Worm (Caenorhabditis elegans) whole organism, L4 larva: ENCODE data around the gene T21B4.3.

Experiments used
- D1046.2 ChIP-seq: fragments of 200-800 bp; sonication (Bioruptor generic); IDR thresholded peaks from 2 replicates; pipeline ENCODE4 v1.3.6; 2022; ENCODE audit warnings: missing genetic modification characterization, missing compliant biosample characterization
- F10B5.3 ChIP-seq: sonication (generic microtip); optimal IDR thresholded peaks from 2 replicates; lab custom pipeline; 2016; ENCODE audit warnings: mild to moderate bottlenecking, missing genetic modification characterization, missing compliant biosample characterization
- F49E8.2 ChIP-seq: sonication (generic microtip); optimal IDR thresholded peaks from 2 replicates; lab custom pipeline; 2016; ENCODE audit warnings: missing compliant biosample characterization, mild to moderate bottlenecking, missing genetic modification characterization, borderline replicate concordance
- T26A8.4 ChIP-seq: fragments of 200-800 bp; sonication (Bioruptor generic); IDR thresholded peaks from 2 replicates; pipeline ENCODE4 v1.3.6; 2022; ENCODE audit warnings: missing genetic modification characterization, missing compliant biosample characterization
- Y75B8A.6 ChIP-seq: fragments of 200-800 bp; sonication (Bioruptor generic); IDR thresholded peaks from 2 replicates; pipeline ENCODE4 v1.3.6; 2022; ENCODE audit warnings: missing genetic modification reagents, missing genetic modification characterization, missing compliant biosample characterization
- ZK337.2 ChIP-seq: fragments of 200-800 bp; sonication (Bioruptor generic); IDR thresholded peaks from 2 replicates; pipeline ENCODE4 v1.3.6; 2022; ENCODE audit warnings: missing genetic modification reagents, missing genetic modification characterization, missing compliant biosample characterization
- ZK546.5 ChIP-seq, 2 experiments: sonication (generic microtip); optimal IDR thresholded peaks; 2 replicates each; lab custom pipeline; 2017; ENCODE audit warnings: missing biosample characterization in 2 of 2, missing genetic modification characterization in 2 of 2
- ceh-20 ChIP-seq: fragments of 200-800 bp; sonication (Bioruptor generic); IDR thresholded peaks from 2 replicates; pipeline ENCODE4 v1.3.6; 2022; ENCODE audit warnings: missing genetic modification reagents, missing genetic modification characterization, missing compliant biosample characterization
- ceh-28 ChIP-seq: fragments of 150-350 bp; optimal IDR thresholded peaks from 2 replicates; lab custom pipeline; 2014; ENCODE audit warnings: missing biosample characterization, missing genetic modification reagents, missing genetic modification characterization
- ceh-82 ChIP-seq: sonication (generic microtip); optimal IDR thresholded peaks from 2 replicates; lab custom pipeline; 2017; ENCODE audit warnings: missing biosample characterization, missing genetic modification characterization
- ctbp-1 ChIP-seq: fragments of 200-800 bp; sonication (Bioruptor generic); IDR thresholded peaks from 2 replicates; pipeline ENCODE4 v1.3.6; 2022; ENCODE audit warnings: missing genetic modification reagents, missing genetic modification characterization, missing compliant biosample characterization
- daf-12 ChIP-seq: fragments of 150-350 bp; optimal IDR thresholded peaks from 2 replicates; lab custom pipeline; 2014; ENCODE audit warnings: missing biosample characterization, missing genetic modification reagents, missing genetic modification characterization
- daf-8 ChIP-seq: fragments of 200-800 bp; sonication (Bioruptor generic); IDR thresholded peaks from 2 replicates; pipeline ENCODE4 v1.3.6; 2022; ENCODE audit warnings: missing genetic modification characterization, missing compliant biosample characterization
- dmd-6 ChIP-seq: fragments of 200-800 bp; sonication (Bioruptor generic); IDR thresholded peaks from 2 replicates; pipeline ENCODE4 v1.3.6; 2022; ENCODE audit warnings: missing genetic modification reagents, missing genetic modification characterization, missing compliant biosample characterization
- dmd-8 ChIP-seq: fragments of 200-800 bp; sonication (Bioruptor generic); IDR thresholded peaks from 2 replicates; pipeline ENCODE4 v1.3.6; 2022; ENCODE audit warnings: missing genetic modification characterization, missing compliant biosample characterization
- duxl-1 ChIP-seq: sonication (generic microtip); optimal IDR thresholded peaks from 2 replicates; lab custom pipeline; 2016; ENCODE audit warnings: mild to moderate bottlenecking, missing genetic modification characterization, moderate library complexity, missing compliant biosample characterization; ENCODE audit not compliant: poor library complexity
- dve-1 ChIP-seq: sonication (generic microtip); optimal IDR thresholded peaks from 2 replicates; lab custom pipeline; 2017; ENCODE audit warnings: antibody characterized with exemption, mild to moderate bottlenecking, missing genetic modification characterization, missing compliant biosample characterization; ENCODE audit not compliant: insufficient read depth
- egl-43 ChIP-seq: fragments of 200-800 bp; sonication (Bioruptor generic); IDR thresholded peaks from 2 replicates; pipeline ENCODE4 v1.3.6; 2022; ENCODE audit warnings: missing genetic modification reagents, missing genetic modification characterization, missing compliant biosample characterization
- hlh-30 ChIP-seq: sonication (generic microtip); optimal IDR thresholded peaks from 2 replicates; lab custom pipeline; 2017; ENCODE audit warnings: antibody characterized with exemption, mild to moderate bottlenecking, missing genetic modification characterization, missing compliant biosample characterization; ENCODE audit not compliant: insufficient read depth
- hmg-1.1 ChIP-seq: fragments of 200-800 bp; sonication (Bioruptor generic); IDR thresholded peaks from 2 replicates; pipeline ENCODE4 v1.3.6; 2022; ENCODE audit warnings: missing genetic modification reagents, missing genetic modification characterization, missing compliant biosample characterization
- jun-1 ChIP-seq: fragments of 150-350 bp; optimal IDR thresholded peaks from 2 replicates; lab custom pipeline; 2014; ENCODE audit warnings: missing biosample characterization, missing genetic modification reagents, missing genetic modification characterization
- lin-13 ChIP-seq: fragments of 150-350 bp; optimal IDR thresholded peaks from 2 replicates; lab custom pipeline; 2014; ENCODE audit warnings: missing biosample characterization, missing genetic modification reagents, missing genetic modification characterization
- lin-39 ChIP-seq: fragments of 150-350 bp; optimal IDR thresholded peaks from 2 replicates; lab custom pipeline; 2014; ENCODE audit warnings: missing biosample characterization, missing genetic modification reagents, missing genetic modification characterization
- lsy-2 ChIP-seq, 2 experiments: fragments of 150-350 bp in 1 of 2; sonication (generic microtip) in 1 of 2; optimal IDR thresholded peaks; 2 replicates each; lab custom pipeline; 2014 to 2017; ENCODE audit warnings: missing biosample characterization in 2 of 2, missing genetic modification characterization in 2 of 2
- mdl-1 ChIP-seq, 2 experiments: fragments of 150-350 bp in 1 of 2; sonication (generic microtip) in 1 of 2; optimal IDR thresholded peaks; 2 replicates each; lab custom pipeline; 2014 to 2017; ENCODE audit warnings: missing biosample characterization in 2 of 2, missing genetic modification characterization in 2 of 2
- mep-1 ChIP-seq: fragments of 150-350 bp; sonication (generic microtip); optimal IDR thresholded peaks from 3 replicates; lab custom pipeline; 2014; ENCODE audit warnings: missing biosample characterization, missing genetic modification characterization
- mxl-2 ChIP-seq: fragments of 200-800 bp; sonication (Bioruptor generic); conservative IDR thresholded peaks from 2 replicates; pipeline ENCODE4 v1.3.6; 2022; ENCODE audit warnings: missing genetic modification reagents, missing genetic modification characterization, missing compliant biosample characterization
- nhr-237 ChIP-seq: sonication (generic microtip); optimal IDR thresholded peaks from 2 replicates; lab custom pipeline; 2017; ENCODE audit warnings: missing biosample characterization, missing genetic modification characterization
- nhr-41 ChIP-seq: fragments of 200-800 bp; sonication (Bioruptor generic); IDR thresholded peaks from 2 replicates; pipeline ENCODE4 v1.3.6; 2022; ENCODE audit warnings: missing genetic modification reagents, missing genetic modification characterization, missing compliant biosample characterization
- nhr-42 ChIP-seq: fragments of 200-800 bp; sonication (Bioruptor generic); IDR thresholded peaks from 2 replicates; pipeline ENCODE4 v1.3.6; 2022; ENCODE audit warnings: missing genetic modification characterization, missing compliant biosample characterization
- pha-4 ChIP-seq, 2 experiments: fragments of 150-350 bp in 1 of 2; fragments of 200-800 bp in 1 of 2; sonication (Bioruptor generic) in 1 of 2; IDR thresholded peaks in 1 of 2; optimal IDR thresholded peaks in 1 of 2; 2 replicates each; pipeline versions ENCODE4 v1.3.6 to Lab custom; 2014 to 2022; ENCODE audit warnings: missing genetic modification characterization in 2 of 2, missing genetic modification reagents in 2 of 2, missing biosample characterization in 1 of 2, missing compliant biosample characterization in 1 of 2
- set-16 ChIP-seq: fragments of 200-800 bp; sonication (Bioruptor generic); IDR thresholded peaks from 2 replicates; pipeline ENCODE4 v1.3.6; 2022; ENCODE audit warnings: missing genetic modification reagents, missing genetic modification characterization, missing compliant biosample characterization
- snpc-4 ChIP-seq: fragments of 150-350 bp; optimal IDR thresholded peaks from 2 replicates; lab custom pipeline; 2014; ENCODE audit warnings: missing biosample characterization, missing genetic modification characterization
- spr-1 ChIP-seq: sonication (generic microtip); optimal IDR thresholded peaks from 2 replicates; lab custom pipeline; 2016; ENCODE audit warnings: mild to moderate bottlenecking, missing genetic modification characterization, missing compliant biosample characterization
- tag-97 ChIP-seq: fragments of 200-800 bp; sonication (Bioruptor generic); IDR thresholded peaks from 2 replicates; pipeline ENCODE4 v1.3.6; 2022; ENCODE audit warnings: missing genetic modification characterization, missing compliant biosample characterization
- tra-1 ChIP-seq: fragments of 200-800 bp; sonication (Bioruptor generic); IDR thresholded peaks from 2 replicates; pipeline ENCODE4 v1.3.6; 2022; ENCODE audit warnings: missing genetic modification reagents, missing genetic modification characterization, missing compliant biosample characterization
- vab-7 ChIP-seq: fragments of 200-800 bp; sonication (Bioruptor generic); IDR thresholded peaks from 2 replicates; pipeline ENCODE4 v1.3.6; 2022; ENCODE audit warnings: missing genetic modification reagents, missing genetic modification characterization, missing compliant biosample characterization
- zag-1 ChIP-seq: fragments of 150-350 bp; optimal IDR thresholded peaks from 2 replicates; lab custom pipeline; 2014; ENCODE audit warnings: missing biosample characterization, missing genetic modification characterization
- zip-11 ChIP-seq: fragments of 200-800 bp; sonication (Bioruptor generic); IDR thresholded peaks from 2 replicates; pipeline ENCODE4 v1.3.6; 2022; ENCODE audit warnings: missing genetic modification characterization, missing compliant biosample characterization
- zip-2 ChIP-seq: fragments of 150-350 bp; optimal IDR thresholded peaks from 2 replicates; lab custom pipeline; 2014; ENCODE audit warnings: missing biosample characterization, missing genetic modification characterization
- ztf-7 ChIP-seq: fragments of 150-350 bp; optimal IDR thresholded peaks from 2 replicates; lab custom pipeline; 2014; ENCODE audit warnings: missing biosample characterization, missing genetic modification characterization

T21B4.3 gene

ce11 chrII:12496981-12497380 is at the start of gene T21B4.3:
TSS of gene T21B4.3 (minus strand) at chrII:12497081.
- TF ChIP-seq ceh-20 (GFP tag; lab: Robert Waterston, UW) (no peak), dmd-6 (no peak), lin-13 (GFP tag; lab: Kevin White, UChicago) (no peak), daf-8 (GFP tag; lab: Robert Waterston, UW) (no peak), mdl-1 (tag; optimal IDR thresholded peaks at IDR 0.05; lab: Kevin White, UChicago) (no peak), Y75B8A.6 (GFP tag; lab: Robert Waterston, UW) (no peak), set-16 (GFP tag; lab: Robert Waterston, UW) (no peak), zag-1 (tag; lab: Kevin White, UChicago) (no peak), hmg-1.1 (GFP tag; lab: Robert Waterston, UW) (no peak), zip-2 (no peak), egl-43 (GFP tag; lab: Robert Waterston, UW) (no peak), ctbp-1 (no peak), ZK337.2 (GFP tag; lab: Robert Waterston, UW) (no peak), nhr-42 (no peak), dve-1 (tag; lab: Kevin White, UChicago) (no peak)

DNA sequence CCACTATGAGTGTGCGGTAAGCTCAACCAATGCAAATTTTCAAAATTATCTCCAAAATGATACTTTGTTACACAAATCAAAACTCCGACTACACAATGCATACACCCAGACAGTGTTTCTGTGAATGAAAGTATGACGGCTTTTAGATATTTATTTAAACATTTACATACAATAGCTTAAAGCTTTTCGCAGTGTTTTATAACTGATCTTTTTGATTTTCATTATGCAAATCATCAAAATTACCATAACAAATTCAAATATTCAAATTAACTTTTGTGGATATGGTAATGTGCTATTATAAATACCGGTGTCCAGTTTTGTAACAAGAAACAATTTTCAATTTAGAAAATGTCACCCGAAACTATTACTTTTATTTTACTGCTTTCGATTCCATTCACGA is 49.5 kb upstream of the T21B4.3 start, which contains the start of the genes F49C5.5 and F49C5.10:
F49C5.5 (minus strand) TSS at position 101 of the 400 bp plus-strand sequence.
F49C5.10 (plus strand) TSS at position 344 of the 400 bp plus-strand sequence.
- TF ChIP-seq pha-4 (GFP tag; IDR thresholded peaks at IDR 0.05; lab: Robert Waterston, UW) = no peak
- TF ChIP-seq pha-4 (tag; optimal IDR thresholded peaks at IDR 0.05; lab: Kevin White, UChicago) = no peak
- no peak for TF ChIP-seq zip-11
- TF ChIP-seq mdl-1 (tag; optimal IDR thresholded peaks at IDR 0.05; lab: Kevin White, UChicago) = no peak
- TF ChIP-seq mxl-2 (GFP tag; lab: Robert Waterston, UW) = no peak
- no peak for TF ChIP-seq lin-39 (tag; lab: Kevin White, UChicago)
- TF ChIP-seq spr-1 = no peak
- TF ChIP-seq ceh-82 (tag; lab: Kevin White, UChicago) = no peak
- TF ChIP-seq zag-1 (tag; lab: Kevin White, UChicago) = no peak
- TF ChIP-seq D1046.2 (GFP tag; lab: Robert Waterston, UW) = no peak
- TF ChIP-seq nhr-41 = no peak
- TF ChIP-seq ceh-28 (tag; lab: Kevin White, UChicago) = no peak
- TF ChIP-seq Y75B8A.6 (GFP tag; lab: Robert Waterston, UW) = no peak
- TF ChIP-seq vab-7 (GFP tag; lab: Robert Waterston, UW) = no peak
- no peak for TF ChIP-seq jun-1 (tag; lab: Kevin White, UChicago)
- TF ChIP-seq F49E8.2 (tag; lab: Kevin White, UChicago) = no peak
- TF ChIP-seq nhr-237 = no peak
- TF ChIP-seq F10B5.3 (tag; lab: Kevin White, UChicago) = no peak

DNA sequence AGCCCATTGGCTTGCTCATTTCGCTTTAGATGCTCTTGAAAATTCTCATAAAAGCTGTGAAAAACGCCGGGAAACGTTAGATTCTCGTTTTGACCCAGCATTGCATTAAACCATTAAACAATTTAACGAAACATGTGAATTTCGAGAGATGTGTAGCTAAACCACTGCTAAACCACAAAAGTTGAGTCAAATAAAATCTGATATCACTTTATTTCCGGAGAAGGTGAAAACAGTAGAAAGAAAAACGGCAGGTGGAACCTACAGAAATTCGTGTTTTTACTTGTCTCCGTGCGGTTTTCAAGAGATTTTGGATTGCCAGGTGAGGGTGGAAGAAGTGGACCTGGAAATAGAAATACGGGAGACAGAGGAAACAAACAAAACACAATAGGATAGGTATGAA is 47.7 kb upstream of the T21B4.3 start, which contains the start of gene F49C5.9:
F49C5.9 (minus strand) TSS at position 101 of the 400 bp plus-strand sequence.
- TF ChIP-seq tag-97 (GFP tag; lab: Robert Waterston, UW) (no peak), T26A8.4 (no peak), lin-13 (GFP tag; lab: Kevin White, UChicago) (no peak), tra-1 (no peak), snpc-4 (tag; lab: Kevin White, UChicago) (no peak), duxl-1 (tag; lab: Kevin White, UChicago) (no peak), ceh-28 (tag; lab: Kevin White, UChicago) (no peak), mep-1 (tag; lab: Kevin White, UChicago) (no peak), ztf-7 (tag; lab: Kevin White, UChicago) (no peak), hlh-30 (tag; lab: Kevin White, UChicago) (no peak), ZK546.5 (tag; optimal IDR thresholded peaks at IDR 0.05; lab: Kevin White, UChicago) (no peak), daf-12 (no peak), dmd-8 (GFP tag; lab: Robert Waterston, UW) (no peak), zip-2 (no peak), lsy-2 (tag; optimal IDR thresholded peaks at IDR 0.05; lab: Kevin White, UChicago) (no peak)
